Worm (Caenorhabditis elegans) whole organism, L4 larva: ENCODE data around the gene F13E9.19.

Source experiments
- lin-15B ChIP-seq: fragments of 150-350 bp; sonication (generic microtip); optimal IDR thresholded peaks from 3 replicates; lab custom pipeline; 2014; ENCODE audit warnings: missing biosample characterization, missing genetic modification characterization
- nhr-76 ChIP-seq: fragments of 150-350 bp; optimal IDR thresholded peaks from 2 replicates; lab custom pipeline; 2014; ENCODE audit warnings: missing biosample characterization, missing genetic modification characterization
- tra-1 ChIP-seq: fragments of 200-800 bp; sonication (Bioruptor generic); IDR thresholded peaks from 2 replicates; pipeline ENCODE4 v1.3.6; 2022; ENCODE audit warnings: missing genetic modification reagents, missing genetic modification characterization, missing compliant biosample characterization
- unc-39 ChIP-seq: sonication (generic microtip); optimal IDR thresholded peaks from 2 replicates; lab custom pipeline; 2017; ENCODE audit warnings: missing biosample characterization, missing genetic modification characterization
- ztf-11 ChIP-seq: fragments of 150-350 bp; optimal IDR thresholded peaks from 2 replicates; lab custom pipeline; 2014; ENCODE audit warnings: missing biosample characterization, missing genetic modification characterization

- TF ChIP-seq lin-15B (tag; lab: Kevin White, UChicago) (no peak), ztf-11 (tag; lab: Kevin White, UChicago) (no peak), unc-39 (tag; lab: Kevin White, UChicago) (no peak), tra-1 (no peak), nhr-76 (tag; lab: Kevin White, UChicago) (no peak)
Measured at ce11 chrIV:10919770-10920169, 20.6 kb downstream of the F13E9.19 start, which contains the start of gene rbr-2.
